Fruit fly (Drosophila melanogaster): ENCODE data around the gene AttD.

- TF ChIP-seq klu (GFP tag; IDR thresholded peaks at IDR 0.05) (0 out of 2 replicates have a peak, but pooled peaks have one; percentile 20), CG11093 (GFP tag; IDR thresholded peaks at IDR 0.05) (0 out of 3 replicates have a peak, but pooled peaks have one; percentile 18), Rx (GFP tag; IDR thresholded peaks at IDR 0.05) (no peak), CG3726 (GFP tag; IDR thresholded peaks at IDR 0.05) (no peak), psq (GFP tag; optimal IDR thresholded peaks at IDR 0.05) (no peak), pros (GFP tag; optimal IDR thresholded peaks at IDR 0.05) (peak; percentile 84), sima (GFP tag; optimal IDR thresholded peaks at IDR 0.05) (no peak), zen (tag; optimal IDR thresholded peaks at IDR 0.05) (peak; percentile 55), CG4328 (GFP tag; optimal IDR thresholded peaks at IDR 0.05) (peak; percentile 2), Gug (GFP tag; IDR thresholded peaks at IDR 0.05) (no peak), CG31224 (GFP tag; IDR thresholded peaks at IDR 0.05) (peak; percentile 96), hkb (optimal IDR thresholded peaks at IDR 0.05) (no peak), hkb (GFP tag; IDR thresholded peaks at IDR 0.05) (0 out of 2 replicates have a peak, but pooled peaks have one; percentile 9), Taf1 (GFP tag; IDR thresholded peaks at IDR 0.05) (no peak), HLH54F (GFP tag; optimal IDR thresholded peaks at IDR 0.05) (no peak)
Observed at dm6 chr3R:17604880-17605667, 20.0 kb upstream of the AttD start.
